Fruit fly (Drosophila melanogaster): ENCODE results near the gene pkm.

DNA sequence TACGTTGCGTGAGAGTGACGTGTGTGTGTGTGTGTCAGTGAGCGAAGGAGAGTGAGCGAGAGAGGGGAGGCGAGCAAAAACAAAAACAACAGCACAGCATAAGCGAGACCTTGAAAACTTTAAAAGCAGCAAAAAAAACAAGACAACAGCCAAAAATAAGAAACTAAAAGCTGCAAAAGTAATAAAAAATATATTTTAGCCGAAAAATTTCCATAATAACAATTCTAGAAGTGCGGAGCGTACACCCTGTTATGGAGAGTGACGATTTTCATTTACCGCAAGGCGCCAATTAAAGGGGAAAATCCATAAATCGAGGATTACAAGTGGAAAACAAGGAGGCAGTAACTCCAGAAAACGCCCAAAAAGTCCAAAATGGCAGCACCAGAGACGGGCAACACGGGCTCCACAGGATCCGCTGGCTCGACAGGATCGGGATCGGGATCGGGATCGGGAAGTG lies 32.5 kb upstream of the pkm start:
- TF ChIP-seq insv (optimal IDR thresholded peaks at IDR 0.05) (no peak), h (optimal IDR thresholded peaks at IDR 0.05) (no peak), Sin3A (optimal IDR thresholded peaks at IDR 0.05) (no peak), psq (optimal IDR thresholded peaks at IDR 0.05) (no peak), Myc (optimal IDR thresholded peaks at IDR 0.05) (no peak), ttk (optimal IDR thresholded peaks at IDR 0.05) (no peak)

Data from Kc167 (cell line).